Worm (Caenorhabditis elegans): ENCODE data around the gene C29F5.8.

DNA sequence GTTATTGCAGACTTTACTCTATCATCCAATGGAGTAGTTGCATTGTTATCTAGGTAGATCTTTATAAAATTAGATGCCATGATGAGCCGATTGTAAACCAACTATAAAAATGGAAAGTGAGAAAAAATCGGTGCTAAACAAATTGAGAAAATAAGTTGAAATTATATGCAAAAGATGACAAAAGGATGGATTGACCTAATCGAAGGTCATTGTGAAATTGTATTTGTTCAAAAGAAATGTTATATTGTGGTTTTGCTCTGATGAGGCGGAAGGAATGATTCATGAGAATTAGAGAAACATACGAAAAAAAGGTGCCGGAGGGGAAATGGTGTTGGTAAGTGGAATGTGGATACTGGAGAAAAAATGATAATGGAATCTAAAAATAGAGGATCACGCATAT is 25.2 kb upstream of the C29F5.8 start, which contains the start of gene scly-1:
- TF ChIP-seq unc-62 (GFP tag; optimal IDR thresholded peaks at IDR 0.05), result no peak
- TF ChIP-seq nhr-237 (tag; optimal IDR thresholded peaks at IDR 0.05), result no peak
- TF ChIP-seq drap-1 (GFP tag; optimal IDR thresholded peaks at IDR 0.05), result no peak
- TF ChIP-seq ham-2 (GFP tag; optimal IDR thresholded peaks at IDR 0.05), result no peak
- TF ChIP-seq bed-3 (GFP tag; optimal IDR thresholded peaks at IDR 0.05), result no peak
- no peak for TF ChIP-seq lsy-2 (tag; optimal IDR thresholded peaks at IDR 0.05)
- no peak for TF ChIP-seq nhr-12 (tag; optimal IDR thresholded peaks at IDR 0.05)
- no peak for TF ChIP-seq elt-1 (tag; optimal IDR thresholded peaks at IDR 0.05; ENCODE audit: borderline replicate concordance, insufficient read depth)
- no peak for TF ChIP-seq nhr-28 (tag; optimal IDR thresholded peaks at IDR 0.05)
